Fruit fly (Drosophila melanogaster): ENCODE measurements around the gene CG13994.
A peak's percentile ranks its signal among the peaks of the same experiment; 100 is the strongest.

The CG13994 gene

dm6 chr2L:6076143-6076542, 13.4 kb downstream of the CG13994 start (continued):
- TF ChIP-seq sd (tag; optimal IDR thresholded peaks at IDR 0.05) (peak; percentile 1), abd-A (tag; optimal IDR thresholded peaks at IDR 0.05) (peak; percentile 12), chm (GFP tag; IDR thresholded peaks at IDR 0.05) (peak; percentile 32; the same call in 1 of the 2 replicates)

- TF ChIP-seq CTCF (GFP tag; optimal IDR thresholded peaks at IDR 0.05) (no peak), CG34422 (GFP tag; IDR thresholded peaks at IDR 0.05) (no peak), pfk (GFP tag; optimal IDR thresholded peaks at IDR 0.05) (no peak), CG6689 (GFP tag; IDR thresholded peaks at IDR 0.05) (peak; percentile 10; the same call in 1 of the 2 replicates), BtbVII (GFP tag; optimal IDR thresholded peaks at IDR 0.05) (no peak), ac (GFP tag; optimal IDR thresholded peaks at IDR 0.05) (no peak), so (GFP tag; IDR thresholded peaks at IDR 0.05) (no peak), CrebB (tag; optimal IDR thresholded peaks at IDR 0.05) (no peak), Vsx1 (GFP tag; optimal IDR thresholded peaks at IDR 0.05) (no peak), Aef1 (GFP tag; IDR thresholded peaks at IDR 0.05) (no peak), HmgZ (tag; optimal IDR thresholded peaks at IDR 0.05) (no peak), zen (tag; optimal IDR thresholded peaks at IDR 0.05) (no peak), CG17802 (tag; optimal IDR thresholded peaks at IDR 0.05) (no peak), repo (GFP tag; optimal IDR thresholded peaks at IDR 0.05) (no peak), lov (optimal IDR thresholded peaks at IDR 0.05) (no peak), lov (GFP tag; IDR thresholded peaks at IDR 0.05) (no peak), seq (GFP tag; IDR thresholded peaks at IDR 0.05) (peak; percentile 65; the same call in 1 of the 2 replicates), crol (GFP tag; IDR thresholded peaks at IDR 0.05) (peak; percentile 27; the same call in 1 of the 2 replicates), row (GFP tag; IDR thresholded peaks at IDR 0.05) (no peak), otp (GFP tag; IDR thresholded peaks at IDR 0.05) (0 out of 3 replicates have a peak, but pooled peaks have one; percentile 10), CG5180 (GFP tag; optimal IDR thresholded peaks at IDR 0.05) (no peak), CG11695 (GFP tag; IDR thresholded peaks at IDR 0.05) (no peak), toy (GFP tag; IDR thresholded peaks at IDR 0.05) (no peak), ash1 (GFP tag; optimal IDR thresholded peaks at IDR 0.05) (no peak), CG12391 (tag; optimal IDR thresholded peaks at IDR 0.05) (no peak), CG31441 (GFP tag; IDR thresholded peaks at IDR 0.05) (no peak), CG8388 (GFP tag; optimal IDR thresholded peaks at IDR 0.05) (no peak), CG14860 (GFP tag; IDR thresholded peaks at IDR 0.05; ENCODE audit: partially characterized antibody) (no peak), gem (tag; optimal IDR thresholded peaks at IDR 0.05) (no peak), cwo (GFP tag; optimal IDR thresholded peaks at IDR 0.05) (no peak), vfl (GFP tag; optimal IDR thresholded peaks at IDR 0.05) (no peak), CG4820 (GFP tag; optimal IDR thresholded peaks at IDR 0.05) (no peak), CG42726 (GFP tag; IDR thresholded peaks at IDR 0.05; ENCODE audit: partially characterized antibody) (no peak), Oli (tag; optimal IDR thresholded peaks at IDR 0.05) (no peak), Trl (optimal IDR thresholded peaks at IDR 0.05) (no peak), Trl (GFP tag; optimal IDR thresholded peaks at IDR 0.05) (no peak), Adf1 (GFP tag; IDR thresholded peaks at IDR 0.05) (no peak), CG11247 (GFP tag; IDR thresholded peaks at IDR 0.05) (no peak), pros (GFP tag; optimal IDR thresholded peaks at IDR 0.05) (peak; percentile 93), Xrp1 (GFP tag; IDR thresholded peaks at IDR 0.05) (no peak), Tbp (GFP tag; optimal IDR thresholded peaks at IDR 0.05) (no peak), Oaz (GFP tag; IDR thresholded peaks at IDR 0.05) (no peak), ewg (GFP tag; optimal IDR thresholded peaks at IDR 0.05) (peak; percentile 68), fu2 (GFP tag; optimal IDR thresholded peaks at IDR 0.05) (no peak), E2f2 (GFP tag; IDR thresholded peaks at IDR 0.05) (no peak), CG13894 (tag; optimal IDR thresholded peaks at IDR 0.05) (peak; percentile 99)
These were observed 14.1 kb downstream of the CG13994 start for dm6 chr2L:6076829-6077364.

Data from whole organism, embryonic.